Fruit fly (Drosophila melanogaster) whole organism: ENCODE measurements around the gene CG2218.

ENCODE experiments used
- Dll ChIP-seq: fragments of >200 bp; optimal IDR thresholded peaks from 2 replicates; lab custom pipeline; 2017
- EcR ChIP-seq, 2 experiments: fragments of >200 bp; optimal IDR thresholded peaks; 2 replicates each; lab custom pipeline; 2017; ENCODE audit warnings: missing biosample characterization in 2 of 2, missing genetic modification characterization in 2 of 2, missing genetic modification reagents in 2 of 2
- psq ChIP-seq: fragments of >200 bp; optimal IDR thresholded peaks from 2 replicates; lab custom pipeline; 2017
- usp ChIP-seq: fragments of >200 bp; optimal IDR thresholded peaks from 2 replicates; lab custom pipeline; 2017; ENCODE audit warnings: missing biosample characterization, missing genetic modification characterization, mixed read lengths

- no peak for TF ChIP-seq usp
- no peak for TF ChIP-seq psq (lab: Kevin White, UChicago)
- no peak for TF ChIP-seq Dll (lab: Kevin White, UChicago)
- no peak for TF ChIP-seq EcR (GFP tag; optimal IDR thresholded peaks at IDR 0.05; lab: Kevin White, UChicago)
Observed at dm6 chr3R:30391950-30392349, 36.1 kb downstream of the CG2218 start.
